Worm (Caenorhabditis elegans): ENCODE measurements around the gene cyp-33E2.

Gene cyp-33E2

DNA sequence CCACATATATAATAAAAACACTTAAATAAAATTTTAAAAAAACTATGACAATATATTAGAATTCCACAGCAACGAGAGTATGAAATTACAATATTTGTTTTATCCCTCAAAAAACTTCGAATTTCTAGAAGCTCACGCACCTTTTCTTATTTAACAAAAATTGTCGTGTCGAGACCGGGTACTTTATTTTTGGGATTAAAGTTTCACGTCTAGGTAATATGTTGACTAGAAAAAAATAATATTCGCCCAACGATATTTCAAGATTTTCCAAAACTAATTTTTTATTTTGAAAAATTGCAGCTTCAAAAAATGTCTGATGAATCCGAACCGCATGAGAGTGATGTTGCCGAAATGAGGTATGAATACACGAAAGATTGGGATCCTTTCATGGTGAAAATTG is 32.3 kb downstream of the cyp-33E2 start, which contains the start of gene C49C8.3:
C49C8.3 (plus strand) TSS at position 301 of the 400 bp plus-strand sequence.
- TF ChIP-seq cog-1 (tag; optimal IDR thresholded peaks at IDR 0.05) (no peak), flt-1 (GFP tag; IDR thresholded peaks at IDR 0.05) (no peak), ztf-23 (GFP tag; IDR thresholded peaks at IDR 0.05) (no peak), klf-2 (GFP tag; conservative IDR thresholded peaks at IDR 0.05) (no peak), ztf-29 (GFP tag; IDR thresholded peaks at IDR 0.05) (no peak), T22C8.4 (GFP tag; IDR thresholded peaks at IDR 0.05) (no peak), ref-1 (GFP tag; conservative IDR thresholded peaks at IDR 0.05) (no peak), med-1 (GFP tag; optimal IDR thresholded peaks at IDR 0.05; ENCODE audit: insufficient read depth) (no peak), tab-1 (GFP tag; IDR thresholded peaks at IDR 0.05) (no peak)

DNA sequence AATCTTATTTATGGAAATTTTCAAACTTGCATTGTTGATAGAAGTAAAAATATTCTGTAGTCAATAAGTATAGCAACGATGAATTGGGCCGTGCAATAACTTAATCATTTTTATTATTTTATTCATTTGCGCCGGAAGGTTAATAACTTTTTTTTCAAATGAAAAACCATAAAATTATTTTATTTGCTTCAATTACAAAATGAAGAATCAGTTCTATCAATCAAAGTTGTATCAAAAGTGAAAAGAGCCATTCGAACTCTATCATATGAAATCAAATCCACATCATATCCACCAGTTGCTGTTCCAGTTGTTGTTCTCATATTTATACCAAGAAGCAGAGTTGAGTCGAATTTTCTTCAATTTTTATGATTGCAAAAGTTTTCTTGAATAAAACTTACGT is 36.4 kb downstream of the cyp-33E2 start, which contains the start of gene cyp-33E1:
cyp-33E1 (minus strand) TSS at position 101 of the 400 bp plus-strand sequence.
- no peak for TF ChIP-seq ztf-29 (GFP tag; IDR thresholded peaks at IDR 0.05)
- no peak for TF ChIP-seq ztf-23 (GFP tag; IDR thresholded peaks at IDR 0.05)
- TF ChIP-seq ref-1 (GFP tag; conservative IDR thresholded peaks at IDR 0.05): no peak
- TF ChIP-seq flt-1 (GFP tag; IDR thresholded peaks at IDR 0.05): no peak
- no peak for TF ChIP-seq tab-1 (GFP tag; IDR thresholded peaks at IDR 0.05)
- no peak for TF ChIP-seq med-1 (GFP tag; optimal IDR thresholded peaks at IDR 0.05; ENCODE audit: insufficient read depth)
- no peak for TF ChIP-seq klf-2 (GFP tag; conservative IDR thresholded peaks at IDR 0.05)
- no peak for TF ChIP-seq cog-1 (tag; optimal IDR thresholded peaks at IDR 0.05)
- no peak for TF ChIP-seq T22C8.4 (GFP tag; IDR thresholded peaks at IDR 0.05)

DNA sequence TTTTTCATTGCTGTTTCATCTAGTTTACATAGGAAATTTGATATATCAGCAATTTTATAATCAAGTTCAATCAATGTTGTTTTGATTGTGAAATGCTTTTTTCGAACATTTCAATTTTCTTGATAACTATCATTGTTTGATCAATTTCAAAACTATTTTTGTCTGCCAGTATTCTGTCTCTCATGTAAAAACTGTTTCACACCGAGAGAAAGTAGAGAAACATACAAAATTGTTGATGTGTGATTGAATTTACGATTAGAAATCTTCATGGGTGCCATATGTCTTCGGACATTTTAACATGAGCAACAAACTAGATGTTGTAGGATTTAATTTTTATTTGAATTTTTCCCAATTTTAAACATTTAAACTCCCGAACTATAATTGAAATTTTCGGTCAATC is 38.6 kb downstream of the cyp-33E2 start, which contains the start of gene C49C8.2:
C49C8.2 (plus strand) TSS at position 393 of the 400 bp plus-strand sequence.
- TF ChIP-seq ref-1 (GFP tag; conservative IDR thresholded peaks at IDR 0.05): no peak
- no peak for TF ChIP-seq tab-1 (GFP tag; IDR thresholded peaks at IDR 0.05)
- no peak for TF ChIP-seq flt-1 (GFP tag; IDR thresholded peaks at IDR 0.05)
- no peak for TF ChIP-seq med-1 (GFP tag; optimal IDR thresholded peaks at IDR 0.05; ENCODE audit: insufficient read depth)
- no peak for TF ChIP-seq klf-2 (GFP tag; conservative IDR thresholded peaks at IDR 0.05)
- no peak for TF ChIP-seq T22C8.4 (GFP tag; IDR thresholded peaks at IDR 0.05)

DNA sequence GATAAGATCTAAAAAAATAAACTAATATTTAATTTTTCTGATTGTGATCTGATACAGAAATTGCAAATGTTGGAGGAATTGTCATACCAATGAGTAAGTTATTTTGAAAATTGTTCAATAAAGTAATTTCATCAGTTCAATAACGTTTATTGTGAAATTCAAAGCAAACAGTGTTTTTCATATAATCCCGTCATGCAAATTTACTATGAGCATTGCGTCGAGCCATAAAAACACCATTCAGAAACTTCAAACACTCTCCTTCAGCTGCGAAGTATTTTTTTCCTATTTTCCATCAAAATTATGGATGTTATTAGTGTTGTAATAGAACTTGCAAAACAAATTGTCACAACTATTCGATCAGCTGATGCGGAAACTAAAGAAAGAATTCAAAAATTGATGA is 39.7 kb downstream of the cyp-33E2 start, which contains the start of gene C49C8.8:
C49C8.8 (plus strand) TSS at position 301 of the 400 bp plus-strand sequence.
- TF ChIP-seq med-1 (GFP tag; optimal IDR thresholded peaks at IDR 0.05; ENCODE audit: insufficient read depth) (no peak), cog-1 (tag; optimal IDR thresholded peaks at IDR 0.05) (no peak), flt-1 (GFP tag; IDR thresholded peaks at IDR 0.05) (no peak), ztf-23 (GFP tag; IDR thresholded peaks at IDR 0.05) (no peak), tab-1 (GFP tag; IDR thresholded peaks at IDR 0.05) (no peak)

DNA sequence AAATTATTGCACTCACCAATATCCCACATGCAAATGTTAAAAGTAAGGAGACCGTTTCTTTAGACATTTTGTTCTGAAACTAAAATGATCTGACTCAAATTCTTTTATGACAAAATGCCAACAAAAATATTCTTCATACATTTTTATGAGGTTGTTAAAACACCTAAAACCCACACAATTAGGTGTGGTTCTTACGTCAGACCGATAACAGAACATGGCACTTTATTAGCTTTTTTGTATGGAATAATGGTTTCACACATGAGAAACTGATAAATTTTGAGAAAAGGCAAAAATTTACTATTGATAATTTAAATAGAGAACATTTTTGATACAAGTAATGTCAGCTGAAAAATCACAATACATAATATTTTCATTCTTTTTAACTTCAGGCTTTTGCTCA is 41.5 kb downstream of the cyp-33E2 start, which contains the start of gene C49C8.5:
C49C8.5 (minus strand) TSS at position 73 of the 400 bp plus-strand sequence.
- no peak for TF ChIP-seq tab-1 (GFP tag; IDR thresholded peaks at IDR 0.05)
- no peak for TF ChIP-seq ref-1 (GFP tag; conservative IDR thresholded peaks at IDR 0.05)
- no peak for TF ChIP-seq med-1 (GFP tag; optimal IDR thresholded peaks at IDR 0.05; ENCODE audit: insufficient read depth)
- TF ChIP-seq flt-1 (GFP tag; IDR thresholded peaks at IDR 0.05): no peak
- TF ChIP-seq cog-1 (tag; optimal IDR thresholded peaks at IDR 0.05): no peak
- no peak for TF ChIP-seq klf-2 (GFP tag; conservative IDR thresholded peaks at IDR 0.05)
- TF ChIP-seq ztf-23 (GFP tag; IDR thresholded peaks at IDR 0.05): no peak
- TF ChIP-seq ztf-29 (GFP tag; IDR thresholded peaks at IDR 0.05): no peak
- TF ChIP-seq T22C8.4 (GFP tag; IDR thresholded peaks at IDR 0.05): no peak

DNA sequence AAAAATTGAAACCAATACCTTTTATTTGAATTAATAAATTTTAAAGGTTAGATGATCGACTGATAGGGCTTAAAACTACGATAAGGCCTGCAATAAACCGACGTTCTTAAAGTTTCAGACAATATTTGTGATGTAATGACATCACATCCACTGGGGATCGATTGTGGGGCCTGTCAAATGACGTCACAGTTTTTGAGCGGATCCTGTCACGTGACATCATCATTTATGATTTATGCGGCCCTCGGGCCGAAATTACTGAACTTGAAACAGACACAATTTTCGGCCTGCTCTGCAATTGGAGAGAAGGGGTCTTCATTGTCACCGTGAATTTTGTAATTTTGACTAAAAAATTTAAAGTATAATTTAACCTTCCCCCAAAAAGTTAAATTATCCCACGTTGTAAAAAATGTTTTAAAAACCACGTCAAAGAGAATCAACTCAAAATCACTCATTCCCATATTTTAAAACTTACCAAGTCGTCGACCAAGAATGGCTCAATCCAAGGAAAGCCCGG is 42.0 kb downstream of the cyp-33E2 start, which contains the start of gene C49C8.1:
C49C8.1 (plus strand) TSS at position 464 of the 514 bp plus-strand sequence.
- no peak for TF ChIP-seq T22C8.4 (GFP tag; IDR thresholded peaks at IDR 0.05)
- no peak for TF ChIP-seq tab-1 (GFP tag; IDR thresholded peaks at IDR 0.05)
- no peak for TF ChIP-seq cog-1 (tag; optimal IDR thresholded peaks at IDR 0.05)
- no peak for TF ChIP-seq med-1 (GFP tag; optimal IDR thresholded peaks at IDR 0.05; ENCODE audit: insufficient read depth)
- no peak for TF ChIP-seq ztf-29 (GFP tag; IDR thresholded peaks at IDR 0.05)
- TF ChIP-seq klf-2 (GFP tag; conservative IDR thresholded peaks at IDR 0.05): no peak
- no peak for TF ChIP-seq ref-1 (GFP tag; conservative IDR thresholded peaks at IDR 0.05)
- TF ChIP-seq flt-1 (GFP tag; IDR thresholded peaks at IDR 0.05): no peak
- TF ChIP-seq ztf-23 (GFP tag; IDR thresholded peaks at IDR 0.05): no peak

DNA sequence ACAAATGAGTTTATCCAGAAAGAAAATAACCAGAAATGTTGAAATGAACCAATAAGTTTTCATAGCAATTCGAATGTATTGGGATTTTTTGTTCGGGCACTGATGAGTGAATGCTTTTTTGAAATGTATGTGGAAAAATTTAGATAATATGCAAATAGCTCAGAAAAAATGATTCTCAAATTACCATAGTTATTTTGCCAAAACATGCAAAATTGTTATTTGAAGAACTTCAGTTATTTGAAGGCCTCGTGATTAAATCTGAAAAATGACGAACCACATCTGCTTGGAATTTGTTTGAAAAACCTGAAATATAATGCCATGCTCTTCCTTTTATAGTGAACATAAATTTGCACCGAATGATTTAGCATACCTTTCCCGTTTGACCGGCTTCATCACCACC is 46.0 kb downstream of the cyp-33E2 start, which contains the start of gene C49C8.6:
C49C8.6 (minus strand) TSS at position 101 of the 400 bp plus-strand sequence.
- TF ChIP-seq tab-1 (GFP tag; IDR thresholded peaks at IDR 0.05) (no peak), ztf-23 (GFP tag; IDR thresholded peaks at IDR 0.05) (no peak), ztf-29 (GFP tag; IDR thresholded peaks at IDR 0.05) (no peak), cog-1 (tag; optimal IDR thresholded peaks at IDR 0.05) (no peak), flt-1 (GFP tag; IDR thresholded peaks at IDR 0.05) (no peak), med-1 (GFP tag; optimal IDR thresholded peaks at IDR 0.05; ENCODE audit: insufficient read depth) (no peak), klf-2 (GFP tag; conservative IDR thresholded peaks at IDR 0.05) (no peak), ref-1 (GFP tag; conservative IDR thresholded peaks at IDR 0.05) (no peak), T22C8.4 (GFP tag; IDR thresholded peaks at IDR 0.05) (no peak)

Data from whole organism, midembryonic.